Fruit fly (Drosophila melanogaster) whole organism, embryonic: ENCODE data around the gene Peritrophin-15a.

Experiments used
- Abd-B ChIP-seq: fragments of 200-800 bp; sonication (Bioruptor generic); optimal IDR thresholded peaks from 2 replicates; lab custom pipeline; 2018; ENCODE audit warnings: missing biosample characterization, mild to moderate bottlenecking, missing genetic modification characterization, moderate library complexity
- Blimp-1 ChIP-seq: fragments of 200-800 bp; sonication (Bioruptor generic); optimal IDR thresholded peaks from 3 replicates; lab custom pipeline; 2018; ENCODE audit warnings: missing biosample characterization, missing genetic modification characterization, mild to moderate bottlenecking, moderate library complexity, missing genetic modification reagents
- CG11504 ChIP-seq: fragments of 200-800 bp; sonication (Bioruptor generic); optimal IDR thresholded peaks from 3 replicates; lab custom pipeline; 2019; ENCODE audit warnings: missing biosample characterization, mild to moderate bottlenecking, missing genetic modification characterization, moderate library complexity
- CG1602 ChIP-seq: fragments of 200-800 bp; sonication (Bioruptor generic); optimal IDR thresholded peaks from 3 replicates; lab custom pipeline; 2016; ENCODE audit warnings: missing biosample characterization, missing genetic modification characterization
- CG1647 ChIP-seq: fragments of 200-800 bp; sonication (Bioruptor generic); optimal IDR thresholded peaks from 3 replicates; lab custom pipeline; 2016; ENCODE audit warnings: missing biosample characterization, missing genetic modification characterization
- CG17361 ChIP-seq: fragments of 200-800 bp; sonication (Bioruptor generic); IDR thresholded peaks from 3 replicates; pipeline ENCODE4 v1.3.6; 2022; ENCODE audit warnings: missing biosample characterization, missing genetic modification characterization
- CG2116 ChIP-seq: fragments of 200-800 bp; sonication (Bioruptor generic); optimal IDR thresholded peaks from 3 replicates; lab custom pipeline; 2018; ENCODE audit warnings: missing biosample characterization, mild to moderate bottlenecking, missing genetic modification characterization
- CG3281 ChIP-seq: fragments of 200-800 bp; sonication (Bioruptor generic); optimal IDR thresholded peaks from 3 replicates; lab custom pipeline; 2017; ENCODE audit warnings: missing biosample characterization, mild to moderate bottlenecking, missing genetic modification characterization
- CG34422 ChIP-seq: fragments of 200-800 bp; sonication (Bioruptor generic); IDR thresholded peaks from 3 replicates; pipeline ENCODE4 v1.3.6; 2022; ENCODE audit warnings: missing biosample characterization, missing genetic modification characterization
- CG4360 ChIP-seq: fragments of 200-800 bp; sonication (Bioruptor generic); IDR thresholded peaks from 2 replicates; pipeline ENCODE4 v1.3.6; 2022; ENCODE audit warnings: missing biosample characterization, missing genetic modification characterization
- CG5953 ChIP-seq: fragments of 200-800 bp; sonication (Bioruptor generic); IDR thresholded peaks from 2 replicates; pipeline ENCODE4 v1.3.6; 2022; ENCODE audit warnings: missing biosample characterization, missing genetic modification characterization
- CG7556 ChIP-seq: fragments of 200-800 bp; sonication (Bioruptor generic); optimal IDR thresholded peaks from 2 replicates; lab custom pipeline; 2017; ENCODE audit warnings: missing biosample characterization, mild to moderate bottlenecking, missing genetic modification characterization
- CG9797 ChIP-seq: fragments of 200-800 bp; sonication (Bioruptor generic); optimal IDR thresholded peaks from 3 replicates; lab custom pipeline; 2018; ENCODE audit warnings: missing biosample characterization, mild to moderate bottlenecking, missing genetic modification characterization
- Camta ChIP-seq: fragments of 200-800 bp; sonication (Bioruptor generic); optimal IDR thresholded peaks from 2 replicates; lab custom pipeline; 2016; ENCODE audit warnings: missing biosample characterization, missing genetic modification characterization
- Chrac-16 ChIP-seq: fragments of 200-800 bp; sonication (Bioruptor generic); optimal IDR thresholded peaks from 3 replicates; lab custom pipeline; 2016; ENCODE audit warnings: missing biosample characterization, missing genetic modification characterization
- D19A ChIP-seq: fragments of 200-800 bp; optimal IDR thresholded peaks from 3 replicates; lab custom pipeline; 2019; ENCODE audit warnings: missing biosample characterization, mild to moderate bottlenecking, missing genetic modification characterization, moderate library complexity
- Ets97D ChIP-seq: fragments of 200-800 bp; sonication (Bioruptor generic); optimal IDR thresholded peaks from 3 replicates; lab custom pipeline; 2016; ENCODE audit warnings: missing biosample characterization, missing genetic modification characterization
- Kr ChIP-seq: fragments of 200-800 bp; sonication (Bioruptor generic); optimal IDR thresholded peaks from 2 replicates; lab custom pipeline; 2017; ENCODE audit warnings: missing biosample characterization, mild to moderate bottlenecking, missing genetic modification characterization
- Lpt ChIP-seq: fragments of >200 bp; optimal IDR thresholded peaks from 2 replicates; lab custom pipeline; 2018; ENCODE audit warnings: missing biosample characterization, missing genetic modification characterization
- NC2β ChIP-seq: fragments of 200-800 bp; sonication (Bioruptor generic); optimal IDR thresholded peaks from 2 replicates; lab custom pipeline; 2016; ENCODE audit warnings: missing biosample characterization, missing genetic modification characterization
- Nf-YB ChIP-seq: fragments of 200-800 bp; sonication (Bioruptor generic); optimal IDR thresholded peaks from 3 replicates; lab custom pipeline; 2019; ENCODE audit warnings: missing biosample characterization, mild to moderate bottlenecking, missing genetic modification characterization, moderate library complexity
- Xrp1 ChIP-seq: fragments of 200-800 bp; sonication (Bioruptor generic); IDR thresholded peaks from 2 replicates; pipeline ENCODE4 v1.3.6; 2022; ENCODE audit warnings: missing biosample characterization, missing genetic modification characterization
- ab ChIP-seq: fragments of 200-800 bp; sonication (Bioruptor generic); optimal IDR thresholded peaks from 2 replicates; lab custom pipeline; 2016; ENCODE audit warnings: missing biosample characterization, missing genetic modification characterization
- ase ChIP-seq: fragments of 200-800 bp; sonication (Bioruptor generic); IDR thresholded peaks from 3 replicates; pipeline ENCODE4 v1.3.6; 2022; ENCODE audit warnings: missing biosample characterization, missing genetic modification characterization
- ash1 ChIP-seq: fragments of 200-800 bp; sonication (Bioruptor generic); optimal IDR thresholded peaks from 2 replicates; lab custom pipeline; 2018; ENCODE audit warnings: missing biosample characterization, mild to moderate bottlenecking, missing genetic modification characterization
- btn ChIP-seq: fragments of 200-800 bp; sonication (Bioruptor generic); optimal IDR thresholded peaks from 2 replicates; lab custom pipeline; 2016; ENCODE audit warnings: missing biosample characterization, missing genetic modification characterization
- crol ChIP-seq: fragments of 200-800 bp; sonication (Bioruptor generic); IDR thresholded peaks from 2 replicates; pipeline ENCODE4 v1.3.6; 2022; ENCODE audit warnings: missing biosample characterization, missing genetic modification characterization
- dpn ChIP-seq, 2 experiments: fragments of 200-800 bp; sonication (Bioruptor generic); optimal IDR thresholded peaks; 3 replicates each; lab custom pipeline; 2016; ENCODE audit warnings: missing biosample characterization in 2 of 2, missing genetic modification characterization in 2 of 2
- esg ChIP-seq: fragments of 200-800 bp; sonication (Bioruptor generic); conservative IDR thresholded peaks from 2 replicates; pipeline ENCODE4 v1.3.6; 2022; ENCODE audit warnings: missing biosample characterization, missing genetic modification characterization
- fd102C ChIP-seq: fragments of 200-800 bp; sonication (Bioruptor generic); optimal IDR thresholded peaks from 2 replicates; lab custom pipeline; 2018; ENCODE audit warnings: missing biosample characterization, mild to moderate bottlenecking, missing genetic modification characterization, moderate library complexity
- gcm2 ChIP-seq: fragments of 200-800 bp; sonication (Bioruptor generic); optimal IDR thresholded peaks from 2 replicates; lab custom pipeline; 2016; ENCODE audit warnings: missing biosample characterization, missing genetic modification characterization
- gem ChIP-seq: fragments of 200-800 bp; sonication (Bioruptor generic); optimal IDR thresholded peaks from 2 replicates; lab custom pipeline; 2019; ENCODE audit warnings: missing biosample characterization, mild to moderate bottlenecking, missing genetic modification characterization, moderate library complexity
- gsb-n ChIP-seq: fragments of 200-800 bp; sonication (Bioruptor generic); optimal IDR thresholded peaks from 3 replicates; lab custom pipeline; 2018; ENCODE audit warnings: missing biosample characterization, mild to moderate bottlenecking, missing genetic modification characterization
- klu ChIP-seq: fragments of 200-800 bp; sonication (Bioruptor generic); IDR thresholded peaks from 2 replicates; pipeline ENCODE4 v1.3.6; 2022; ENCODE audit warnings: missing biosample characterization, missing genetic modification characterization
- kni ChIP-seq: fragments of 200-800 bp; sonication (Bioruptor generic); optimal IDR thresholded peaks from 3 replicates; lab custom pipeline; 2017; ENCODE audit warnings: mild to moderate bottlenecking, missing biosample characterization, missing genetic modification reagents, missing genetic modification characterization
- lbe ChIP-seq: fragments of 200-800 bp; sonication (Bioruptor generic); optimal IDR thresholded peaks from 2 replicates; lab custom pipeline; 2016; ENCODE audit warnings: missing biosample characterization, mild to moderate bottlenecking, missing genetic modification characterization
- lmd ChIP-seq: fragments of 200-800 bp; sonication (Bioruptor generic); IDR thresholded peaks from 2 replicates; pipeline ENCODE4 v1.3.6; 2022; ENCODE audit warnings: missing biosample characterization, missing genetic modification characterization
- mam ChIP-seq: fragments of 200-800 bp; sonication (Bioruptor generic); optimal IDR thresholded peaks from 3 replicates; lab custom pipeline; 2016; ENCODE audit warnings: missing biosample characterization, missing genetic modification characterization
- nau ChIP-seq: fragments of 200-800 bp; sonication (Bioruptor generic); optimal IDR thresholded peaks from 3 replicates; lab custom pipeline; 2017; ENCODE audit warnings: missing biosample characterization, mild to moderate bottlenecking, missing genetic modification characterization, missing genetic modification reagents
- row ChIP-seq: fragments of 200-800 bp; sonication (Bioruptor generic); IDR thresholded peaks from 3 replicates; pipeline ENCODE4 v1.3.6; 2022; ENCODE audit warnings: missing biosample characterization, missing genetic modification characterization
- salm ChIP-seq: fragments of 200-800 bp; sonication (Bioruptor generic); optimal IDR thresholded peaks from 2 replicates; lab custom pipeline; 2018; ENCODE audit warnings: missing biosample characterization, mild to moderate bottlenecking, missing genetic modification characterization
- sc ChIP-seq, 3 experiments: fragments of >200 bp in 2 of 3; fragments of 200-800 bp in 1 of 3; sonication (Bioruptor generic) in 1 of 3; optimal IDR thresholded peaks; 2 replicates in 2 of 3; 3 replicates in 1 of 3; lab custom pipeline; 2017; ENCODE audit warnings: mild to moderate bottlenecking in 1 of 3, missing biosample characterization in 1 of 3, missing genetic modification characterization in 1 of 3, missing genetic modification reagents in 1 of 3
- schlank ChIP-seq: fragments of 200-800 bp; sonication (Bioruptor generic); optimal IDR thresholded peaks from 2 replicates; lab custom pipeline; 2018; ENCODE audit warnings: missing biosample characterization, mild to moderate bottlenecking, missing genetic modification characterization
- shn ChIP-seq: fragments of 200-800 bp; sonication (Bioruptor generic); optimal IDR thresholded peaks from 3 replicates; lab custom pipeline; 2016; ENCODE audit warnings: missing biosample characterization, missing genetic modification characterization
- so ChIP-seq: fragments of 200-800 bp; sonication (Bioruptor generic); IDR thresholded peaks from 3 replicates; pipeline ENCODE4 v1.3.6; 2022; ENCODE audit warnings: missing biosample characterization, missing genetic modification characterization
- stwl ChIP-seq: fragments of 200-800 bp; sonication (Bioruptor generic); optimal IDR thresholded peaks from 3 replicates; lab custom pipeline; 2018; ENCODE audit warnings: missing biosample characterization, mild to moderate bottlenecking, missing genetic modification characterization, moderate library complexity
- wdn ChIP-seq: fragments of 200-800 bp; sonication (Bioruptor generic); IDR thresholded peaks from 2 replicates; pipeline ENCODE4 v1.3.6; 2022; ENCODE audit warnings: missing biosample characterization, missing genetic modification characterization
- zen2 ChIP-seq: fragments of 200-800 bp; sonication (Bioruptor generic); IDR thresholded peaks from 3 replicates; pipeline ENCODE4 v1.3.6; 2022; ENCODE audit warnings: missing biosample characterization, missing genetic modification characterization; ENCODE audit not compliant: partially characterized antibody
- zf30C ChIP-seq: fragments of 200-800 bp; sonication (Bioruptor generic); optimal IDR thresholded peaks from 3 replicates; lab custom pipeline; 2018; ENCODE audit warnings: missing biosample characterization, mild to moderate bottlenecking, missing genetic modification characterization

The Peritrophin-15a gene

DNA sequence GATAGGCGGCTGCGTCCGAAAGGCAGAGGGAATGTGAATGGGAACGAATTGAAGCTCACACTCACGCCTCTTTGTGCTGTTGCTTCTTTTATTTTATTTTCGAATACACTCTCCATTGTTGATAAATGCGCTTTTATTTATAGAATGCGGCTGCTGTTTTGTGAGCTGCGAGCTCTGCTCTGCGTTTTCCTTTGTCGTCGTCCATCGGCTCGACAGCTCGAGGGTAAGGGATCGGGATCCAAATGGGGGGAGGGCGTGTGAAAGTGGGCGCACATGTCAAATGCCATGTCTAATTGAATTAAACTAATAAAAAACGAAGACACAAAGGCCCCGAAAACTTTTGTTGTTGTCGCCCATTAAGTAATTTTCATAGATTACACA lies 28.2 kb upstream of the Peritrophin-15a start:
- TF ChIP-seq Abd-B (GFP tag; lab: Kevin White, UChicago) (no peak), crol (GFP tag; lab: Robert Waterston, UW) (0 out of 2 replicates have a peak, but pooled peaks have one; percentile 18), Xrp1 (GFP tag; lab: Robert Waterston, UW) (peak; percentile 25; the same call in 1 of the 2 replicates), Chrac-16 (GFP tag; lab: Kevin White, UChicago) (no peak), schlank (tag; lab: Kevin White, UChicago) (no peak), lbe (GFP tag; lab: Kevin White, UChicago) (no peak), gsb-n (tag; lab: Kevin White, UChicago) (peak; percentile 6), wdn (GFP tag; lab: Robert Waterston, UW) (no peak), CG4360 (GFP tag; lab: Robert Waterston, UW) (peak; percentile 21; the same call in 1 of the 2 replicates), D19A (tag; lab: Kevin White, UChicago) (peak; percentile 12)

DNA sequence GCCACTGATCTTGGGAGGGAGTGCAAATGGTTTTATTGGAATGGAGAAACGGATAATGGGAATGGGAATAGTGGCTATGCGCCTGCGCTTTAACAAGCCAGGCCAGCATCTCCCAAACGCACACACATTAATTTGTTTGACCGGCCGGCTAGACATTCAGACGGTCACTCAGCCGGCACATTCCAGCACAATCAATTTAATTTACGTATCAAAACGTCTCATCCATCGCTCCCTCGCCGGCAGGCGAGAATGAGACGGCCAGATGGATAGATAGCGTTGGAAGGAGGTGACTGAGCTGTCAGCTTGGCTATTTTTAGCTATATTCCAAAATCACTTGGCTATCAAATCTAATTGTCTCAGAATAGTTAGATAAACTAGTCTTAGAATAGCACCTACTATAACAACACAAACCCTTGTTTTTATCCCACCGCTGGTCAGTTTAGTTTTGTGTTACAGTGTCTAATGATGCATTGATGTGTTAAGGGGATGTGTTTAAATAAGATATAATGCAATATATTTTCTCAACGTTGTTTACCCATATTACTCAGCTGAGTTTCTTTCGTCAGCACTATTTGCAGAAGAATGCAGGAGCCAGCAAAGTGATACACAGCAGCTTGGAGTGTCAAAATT lies 27.7 kb upstream of the Peritrophin-15a start:
- TF ChIP-seq kni (peak; percentile 63), CG9797 (GFP tag; lab: Kevin White, UChicago) (no peak), so (GFP tag; lab: Robert Waterston, UW) (no peak), CG11504 (tag; lab: Kevin White, UChicago) (peak; percentile 21), Kr (GFP tag; lab: Kevin White, UChicago) (peak; percentile 34), gem (tag; lab: Kevin White, UChicago) (peak; percentile 36), CG17361 (peak; percentile 44; the same call in 2 of the 3 replicates), ash1 (no peak), CG34422 (GFP tag; lab: Robert Waterston, UW) (no peak), mam (GFP tag; lab: Kevin White, UChicago) (no peak), CG5953 (GFP tag; lab: Robert Waterston, UW) (no peak), NC2β (GFP tag; lab: Kevin White, UChicago) (no peak), CG7556 (peak; percentile 6), ase (GFP tag; lab: Robert Waterston, UW) (no peak), klu (GFP tag; lab: Robert Waterston, UW) (no peak), zf30C (GFP tag; lab: Kevin White, UChicago) (no peak), stwl (tag; lab: Kevin White, UChicago) (peak; percentile 2), Lpt (GFP tag; lab: Kevin White, UChicago) (no peak), CG3281 (no peak), gcm2 (GFP tag; lab: Kevin White, UChicago) (no peak), Ets97D (GFP tag; lab: Kevin White, UChicago) (no peak), dpn (GFP tag; optimal IDR thresholded peaks at IDR 0.05; lab: Kevin White, UChicago) (no peak), Camta (peak; percentile 28), nau (peak; percentile 14), btn (GFP tag; lab: Kevin White, UChicago) (no peak), row (GFP tag; lab: Robert Waterston, UW) (peak; percentile 46; the same call in 2 of the 3 replicates), ab (no peak), zen2 (GFP tag; lab: Robert Waterston, UW) (no peak), CG1602 (GFP tag; lab: Kevin White, UChicago) (peak; percentile 33), CG1647 (GFP tag; lab: Kevin White, UChicago) (no peak), CG2116 (peak; percentile 8), Nf-YB (GFP tag; lab: Kevin White, UChicago) (no peak), Blimp-1 (GFP tag; lab: Kevin White, UChicago) (peak; percentile 23), lmd (GFP tag; lab: Robert Waterston, UW) (no peak), salm (tag; lab: Kevin White, UChicago) (no peak), shn (GFP tag; lab: Kevin White, UChicago) (no peak), esg (no peak), fd102C (GFP tag; lab: Kevin White, UChicago) (no peak), sc (optimal IDR thresholded peaks at IDR 0.05; lab: Kevin White, UChicago) (no peak), sc (GFP tag; optimal IDR thresholded peaks at IDR 0.05; lab: Kevin White, UChicago) (peak; percentile 9)
